Worm (Caenorhabditis elegans) whole organism, early embryonic: ENCODE measurements around the gene sec-61.G.

Source experiments
- B0310.2 ChIP-seq: sonication (generic microtip); optimal IDR thresholded peaks from 2 replicates; lab custom pipeline; 2016; ENCODE audit warnings: mild to moderate bottlenecking, missing genetic modification characterization, missing compliant biosample characterization
- F13C5.2 ChIP-seq: sonication (generic microtip); optimal IDR thresholded peaks from 2 replicates; lab custom pipeline; 2017; ENCODE audit warnings: mild to moderate bottlenecking, missing genetic modification characterization, inconsistent platforms, missing compliant biosample characterization
- aly-1 ChIP-seq: sonication (generic microtip); optimal IDR thresholded peaks from 2 replicates; lab custom pipeline; 2016; ENCODE audit warnings: missing genetic modification characterization, missing compliant biosample characterization
- ama-1 ChIP-seq: fragments of 150-350 bp; optimal IDR thresholded peaks from 2 replicates; lab custom pipeline; 2014
- ceh-13 ChIP-seq: fragments of 200-800 bp; sonication (Bioruptor generic); optimal IDR thresholded peaks from 2 replicates; lab custom pipeline; 2018; ENCODE audit warnings: mild to moderate bottlenecking, missing genetic modification characterization, missing compliant biosample characterization
- ceh-36 ChIP-seq: sonication (generic microtip); optimal IDR thresholded peaks from 2 replicates; lab custom pipeline; 2016; ENCODE audit warnings: missing genetic modification characterization, inconsistent platforms, missing compliant biosample characterization
- ets-7 ChIP-seq: sonication (generic microtip); optimal IDR thresholded peaks from 2 replicates; lab custom pipeline; 2016; ENCODE audit warnings: missing genotype, missing genetic modification characterization, missing compliant biosample characterization
- flt-1 ChIP-seq: fragments of 200-800 bp; sonication (Bioruptor generic); IDR thresholded peaks from 2 replicates; pipeline ENCODE4 v1.3.6; 2022; ENCODE audit warnings: missing genetic modification characterization, missing compliant biosample characterization
- hmbx-1 ChIP-seq: sonication (generic microtip); optimal IDR thresholded peaks from 2 replicates; lab custom pipeline; 2016; ENCODE audit warnings: mild to moderate bottlenecking, missing genetic modification characterization, missing compliant biosample characterization
- hmg-4 ChIP-seq: fragments of 200-800 bp; sonication (Bioruptor generic); optimal IDR thresholded peaks from 2 replicates; lab custom pipeline; 2018; ENCODE audit warnings: mild to moderate bottlenecking, missing genetic modification characterization, missing compliant biosample characterization
- hnd-1 ChIP-seq: sonication (generic microtip); optimal IDR thresholded peaks from 2 replicates; lab custom pipeline; 2016; ENCODE audit warnings: missing genetic modification characterization, missing compliant biosample characterization
- pes-1 ChIP-seq: fragments of 200-800 bp; sonication (Bioruptor generic); IDR thresholded peaks from 2 replicates; pipeline ENCODE4 v1.3.6; 2022; ENCODE audit warnings: missing genetic modification reagents, missing genetic modification characterization, missing compliant biosample characterization
- scrt-1 ChIP-seq: fragments of 200-800 bp; sonication (Bioruptor generic); IDR thresholded peaks from 2 replicates; pipeline ENCODE4 v1.3.6; 2022; ENCODE audit warnings: missing genetic modification characterization, missing compliant biosample characterization
- sea-1 ChIP-seq: fragments of 200-800 bp; sonication (Bioruptor generic); conservative IDR thresholded peaks from 2 replicates; pipeline ENCODE4 v1.3.6; 2022; ENCODE audit warnings: missing genetic modification characterization, missing compliant biosample characterization
- tbx-11 ChIP-seq: fragments of 200-800 bp; sonication (Bioruptor generic); IDR thresholded peaks from 2 replicates; pipeline ENCODE4 v1.3.6; 2022; ENCODE audit warnings: missing genetic modification characterization, missing compliant biosample characterization
- tbx-37 ChIP-seq: fragments of 200-800 bp; sonication (Bioruptor generic); conservative IDR thresholded peaks from 2 replicates; pipeline ENCODE4 v1.3.6; 2022; ENCODE audit warnings: missing genetic modification reagents, missing genetic modification characterization, missing compliant biosample characterization
- tra-4 ChIP-seq: sonication (generic microtip); optimal IDR thresholded peaks from 2 replicates; lab custom pipeline; 2017; ENCODE audit warnings: missing genetic modification characterization, missing compliant biosample characterization

sec-61.G gene

DNA sequence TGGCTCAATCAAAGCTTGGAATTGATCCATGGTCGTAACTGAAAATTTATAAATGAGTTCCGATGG lies at the start of gene sec-61.G:
sec-61.G (minus strand) TSS at position 38 of the 66 bp plus-strand sequence.
- TF ChIP-seq flt-1: no peak
- TF ChIP-seq ceh-36: no peak
- no peak for TF ChIP-seq hmg-4
- TF ChIP-seq aly-1 (tag; lab: Kevin White, UChicago): no peak
- no peak for TF ChIP-seq sea-1 (GFP tag; lab: Robert Waterston, UW)

DNA sequence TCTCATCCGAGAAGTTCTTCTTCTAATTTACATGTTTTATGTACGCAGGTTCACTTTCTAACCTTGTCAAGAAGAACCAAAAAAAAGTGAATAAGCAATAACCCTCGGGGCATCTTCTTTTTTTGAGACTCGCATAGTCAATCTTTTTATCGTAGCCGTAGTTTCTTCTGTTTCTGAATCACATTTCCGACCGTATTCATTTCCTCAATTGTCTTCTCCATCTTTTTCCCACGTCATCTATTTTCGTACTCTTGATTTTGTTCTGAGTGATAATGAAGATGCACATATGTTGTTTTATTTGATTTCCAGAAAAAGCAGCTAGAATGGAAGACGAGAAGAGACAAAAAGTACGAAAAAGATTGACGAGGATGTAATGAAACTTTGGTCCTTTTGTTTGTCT lies 48.0 kb upstream of the sec-61.G start:
- TF ChIP-seq B0310.2 (tag; lab: Kevin White, UChicago): no peak
- no peak for TF ChIP-seq ceh-13 (GFP tag; lab: Kevin White, UChicago)
- no peak for TF ChIP-seq ama-1 (lab: Kevin White, UChicago)
- TF ChIP-seq tra-4: no peak
- TF ChIP-seq aly-1 (tag; lab: Kevin White, UChicago): no peak
- no peak for TF ChIP-seq tbx-37
- no peak for TF ChIP-seq F13C5.2
- no peak for TF ChIP-seq sea-1 (GFP tag; lab: Robert Waterston, UW)
- TF ChIP-seq flt-1: no peak
- no peak for TF ChIP-seq ets-7 (tag; lab: Kevin White, UChicago)
- no peak for TF ChIP-seq tbx-11
- TF ChIP-seq ceh-36: no peak
- no peak for TF ChIP-seq hnd-1
- no peak for TF ChIP-seq scrt-1 (GFP tag; lab: Robert Waterston, UW)
- TF ChIP-seq hmbx-1: no peak

DNA sequence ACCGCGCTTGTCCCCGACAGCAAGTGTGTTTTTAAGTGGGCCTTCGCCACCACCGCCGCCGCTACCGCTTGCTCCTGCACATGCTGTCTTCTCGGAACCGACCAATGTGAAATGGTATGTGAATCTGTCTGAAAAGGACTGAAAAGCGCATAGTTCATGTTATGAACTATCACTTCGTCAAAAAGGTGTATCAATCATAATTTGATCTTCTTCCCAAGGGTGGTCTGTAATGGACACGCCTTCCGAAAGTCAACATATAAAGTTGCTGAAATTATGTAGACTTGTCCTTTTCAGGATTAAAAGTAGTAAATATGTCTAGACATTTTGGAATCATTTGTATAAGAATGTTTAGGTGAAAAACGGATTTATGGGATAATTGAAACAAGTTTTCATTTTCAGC lies 45.2 kb upstream of the sec-61.G start, which contains the start of gene zip-9:
zip-9 (plus strand) TSS at position 301 of the 400 bp plus-strand sequence.
- TF ChIP-seq pes-1 (GFP tag; lab: Robert Waterston, UW): no peak
- no peak for TF ChIP-seq tra-4
- no peak for TF ChIP-seq scrt-1 (GFP tag; lab: Robert Waterston, UW)
- no peak for TF ChIP-seq flt-1
- no peak for TF ChIP-seq hmg-4
- no peak for TF ChIP-seq sea-1 (GFP tag; lab: Robert Waterston, UW)

DNA sequence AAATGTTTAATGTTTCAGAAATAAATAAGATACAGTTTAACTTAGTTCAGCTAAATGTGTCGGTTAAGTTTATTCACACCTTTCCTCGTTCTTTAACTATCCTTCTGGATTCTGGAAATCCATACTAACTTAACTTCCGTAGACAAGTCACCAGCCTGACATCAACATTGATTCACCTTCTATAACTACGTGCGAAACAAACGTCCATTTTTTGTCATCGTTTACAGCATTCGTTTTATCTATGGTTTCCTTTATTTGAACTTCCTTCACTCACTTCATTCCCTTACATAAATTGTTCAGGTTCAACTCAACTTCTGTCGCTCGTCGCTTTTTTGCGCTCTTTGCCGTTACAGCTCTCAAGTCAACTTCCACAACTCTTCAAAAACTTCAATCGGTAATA lies 44.2 kb upstream of the sec-61.G start, which contains the start of gene F17C11.26:
F17C11.26 (plus strand) TSS at position 301 of the 400 bp plus-strand sequence.
- no peak for TF ChIP-seq ceh-13 (GFP tag; lab: Kevin White, UChicago)
- no peak for TF ChIP-seq tra-4
- TF ChIP-seq ets-7 (tag; lab: Kevin White, UChicago): no peak
- no peak for TF ChIP-seq flt-1
- no peak for TF ChIP-seq hmg-4
- no peak for TF ChIP-seq hmbx-1

DNA sequence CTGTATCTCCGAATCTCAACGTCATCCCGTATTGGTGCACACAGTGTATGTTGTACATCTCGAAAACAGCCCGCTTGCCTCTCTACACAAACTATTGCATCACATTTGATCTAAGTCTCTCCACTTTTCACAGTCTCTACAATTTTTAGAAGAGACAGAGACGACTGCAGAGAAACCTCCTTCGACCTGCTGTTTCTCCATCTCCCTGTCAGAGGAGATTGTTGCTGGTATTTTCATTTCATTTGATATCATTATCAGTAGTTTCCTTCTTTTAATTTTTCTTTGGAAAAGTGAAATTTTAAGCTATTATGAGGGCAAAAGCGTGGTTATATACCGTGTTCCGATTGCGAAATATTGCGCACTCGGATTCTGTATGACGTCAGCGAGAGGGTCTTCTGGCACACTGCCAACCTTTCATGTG lies 43.6 kb upstream of the sec-61.G start:
- TF ChIP-seq scrt-1 (GFP tag; lab: Robert Waterston, UW) (no peak), flt-1 (no peak), ceh-13 (GFP tag; lab: Kevin White, UChicago) (no peak), hnd-1 (no peak), ceh-36 (no peak), ama-1 (lab: Kevin White, UChicago) (no peak), hmbx-1 (no peak), hmg-4 (no peak), sea-1 (GFP tag; lab: Robert Waterston, UW) (no peak), tra-4 (no peak), ets-7 (tag; lab: Kevin White, UChicago) (no peak), tbx-37 (no peak), tbx-11 (no peak), F13C5.2 (no peak), B0310.2 (tag; lab: Kevin White, UChicago) (no peak), pes-1 (GFP tag; lab: Robert Waterston, UW) (no peak), aly-1 (tag; lab: Kevin White, UChicago) (no peak)

DNA sequence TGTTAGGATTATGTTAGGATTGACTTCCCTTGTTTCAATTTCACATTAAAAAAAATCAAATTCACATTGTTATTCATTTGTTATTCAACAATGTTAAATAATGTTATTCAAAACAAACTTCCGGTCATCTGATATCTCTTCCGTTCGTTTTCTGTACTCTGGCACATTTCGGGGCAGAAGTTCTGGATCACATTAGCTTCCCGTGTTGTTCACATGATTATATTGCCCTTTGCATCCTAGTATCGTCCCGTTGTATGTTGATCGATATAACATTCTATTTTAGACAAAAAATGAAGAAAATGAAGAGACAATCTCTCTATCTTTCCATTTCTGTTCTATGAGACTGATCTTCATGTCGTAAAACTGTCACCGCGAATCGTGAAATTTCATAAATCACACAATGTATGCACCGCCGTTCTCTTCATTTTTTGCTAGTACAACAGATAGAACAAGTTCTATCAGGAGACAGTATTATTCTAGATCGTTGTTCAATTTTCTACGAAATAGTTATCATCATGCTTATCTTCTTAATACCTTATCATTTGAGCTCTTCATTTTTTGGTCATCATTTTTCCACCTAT lies 43.1 kb upstream of the sec-61.G start:
- TF ChIP-seq F13C5.2 (no peak), hmg-4 (no peak), sea-1 (GFP tag; lab: Robert Waterston, UW) (no peak), ama-1 (lab: Kevin White, UChicago) (no peak), aly-1 (tag; lab: Kevin White, UChicago) (no peak), pes-1 (GFP tag; lab: Robert Waterston, UW) (no peak), hnd-1 (no peak), flt-1 (no peak), ceh-36 (no peak), tbx-11 (no peak), scrt-1 (GFP tag; lab: Robert Waterston, UW) (no peak), ets-7 (tag; lab: Kevin White, UChicago) (no peak)

DNA sequence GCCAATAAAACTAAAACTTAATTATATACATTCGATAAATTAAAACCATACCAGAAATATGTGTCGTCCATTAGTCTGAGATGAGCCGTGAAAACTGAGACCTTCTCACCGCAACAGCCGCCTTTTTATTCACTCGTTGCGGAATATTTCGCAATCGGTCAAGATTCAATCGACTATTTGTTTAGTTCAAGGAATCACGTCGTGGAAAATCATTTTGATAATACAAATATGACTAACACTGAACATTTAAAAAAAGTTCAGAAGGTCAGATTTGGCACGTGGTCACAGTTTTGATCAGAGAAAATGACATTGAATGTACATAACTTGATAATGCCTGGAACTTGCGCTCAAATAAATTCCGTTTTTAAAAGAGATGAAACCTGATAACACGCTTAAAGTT lies 41.8 kb upstream of the sec-61.G start, which contains the start of gene F17C11.11:
F17C11.11 (minus strand) TSS at position 79 of the 400 bp plus-strand sequence.
- TF ChIP-seq tbx-37 (no peak), B0310.2 (tag; lab: Kevin White, UChicago) (no peak), hmbx-1 (no peak), ama-1 (lab: Kevin White, UChicago) (no peak), ceh-36 (no peak), ets-7 (tag; lab: Kevin White, UChicago) (no peak), flt-1 (no peak), tbx-11 (no peak), hnd-1 (no peak), tra-4 (no peak), pes-1 (GFP tag; lab: Robert Waterston, UW) (no peak), sea-1 (GFP tag; lab: Robert Waterston, UW) (no peak), aly-1 (tag; lab: Kevin White, UChicago) (no peak), hmg-4 (no peak), scrt-1 (GFP tag; lab: Robert Waterston, UW) (no peak), ceh-13 (GFP tag; lab: Kevin White, UChicago) (no peak)

DNA sequence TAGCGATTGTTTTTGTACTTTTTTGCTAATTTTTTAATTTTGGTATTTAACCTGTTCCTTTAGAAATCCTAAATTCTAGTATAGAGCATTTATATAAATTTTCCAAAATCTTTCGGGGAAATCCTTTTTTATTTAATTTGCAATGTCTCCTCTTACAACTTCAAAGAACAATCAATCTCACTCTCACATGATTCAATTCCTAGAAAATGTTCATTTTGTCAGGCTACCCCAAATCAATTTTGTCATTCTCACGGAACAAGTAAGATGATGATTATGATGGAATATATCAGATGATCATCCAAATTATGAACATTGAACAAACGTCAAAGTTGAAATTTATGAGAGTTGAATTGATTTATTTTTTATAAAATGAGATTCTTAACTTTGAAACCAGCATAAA lies 40.4 kb upstream of the sec-61.G start:
- no peak for TF ChIP-seq F13C5.2
- TF ChIP-seq scrt-1 (GFP tag; lab: Robert Waterston, UW): no peak
- no peak for TF ChIP-seq B0310.2 (tag; lab: Kevin White, UChicago)
- TF ChIP-seq ets-7 (tag; lab: Kevin White, UChicago): no peak
- TF ChIP-seq sea-1 (GFP tag; lab: Robert Waterston, UW): no peak
- TF ChIP-seq ceh-36: no peak
- no peak for TF ChIP-seq tbx-37
- no peak for TF ChIP-seq aly-1 (tag; lab: Kevin White, UChicago)
- TF ChIP-seq ceh-13 (GFP tag; lab: Kevin White, UChicago): no peak
- no peak for TF ChIP-seq tbx-11
- no peak for TF ChIP-seq hmbx-1
